In genomic region chrII:13617808-13618207, ce11 we compare ENCODE assay signal across 5 worm cellular contexts.
TF ChIP-seq lines count a peak whose summit lies in the region.

Gene gst-12, minus strand, starts transcription at chrII:13618061.

TF ChIP-seq in whole organism, L1 larva, 84 proteins besides CTCF, POLR2A, EP300 and RAD21:
- TF ChIP-seq nhr-85 (tag; lab: Kevin White, UChicago) (peak; percentile 77), skn-1 (tag; optimal IDR thresholded peaks at IDR 0.05; lab: Kevin White, UChicago) (peak; percentile 86), unc-98 (GFP tag; IDR thresholded peaks at IDR 0.05; lab: Robert Waterston, UW) (no peak), fkh-8 (tag; optimal IDR thresholded peaks at IDR 0.05; lab: Kevin White, UChicago) (peak; percentile 2), hlh-17 (GFP tag; optimal IDR thresholded peaks at IDR 0.05; lab: Kevin White, UChicago; ENCODE audit: borderline replicate concordance) (no peak), nhr-20 (tag; optimal IDR thresholded peaks at IDR 0.05; lab: Kevin White, UChicago) (peak; percentile 71), snu-23 (GFP tag; optimal IDR thresholded peaks at IDR 0.05; lab: Kevin White, UChicago) (peak; percentile 4), nhr-71 (tag; optimal IDR thresholded peaks at IDR 0.05; lab: Kevin White, UChicago) (peak; percentile 29), nhr-19 (GFP tag; conservative IDR thresholded peaks at IDR 0.05; lab: Robert Waterston, UW) (no peak), lin-14 (GFP tag; optimal IDR thresholded peaks at IDR 0.05; lab: Kevin White, UChicago) (peak; percentile 50)
TF ChIP-seq in whole organism, L1 larva: peak in this region for 7.

TF ChIP-seq in whole organism, L2 larva, 48 proteins besides CTCF, POLR2A, EP300 and RAD21:
- TF ChIP-seq ceh-82 (tag; optimal IDR thresholded peaks at IDR 0.05; lab: Kevin White, UChicago), result no peak
- peak; percentile 63 for TF ChIP-seq sma-9 (GFP tag; optimal IDR thresholded peaks at IDR 0.05; lab: Kevin White, UChicago)
- no peak for TF ChIP-seq sma-9 (tag; optimal IDR thresholded peaks at IDR 0.05; lab: Kevin White, UChicago)
- peak; percentile 61 for TF ChIP-seq nhr-21 (tag; optimal IDR thresholded peaks at IDR 0.05; lab: Kevin White, UChicago)

TF ChIP-seq in whole organism, L3 larva, 47 proteins besides CTCF, POLR2A, EP300 and RAD21:
- TF ChIP-seq nhr-43 (tag; optimal IDR thresholded peaks at IDR 0.05; lab: Kevin White, UChicago; ENCODE audit: poor library complexity, severe bottlenecking), result peak; percentile 51
- no peak for TF ChIP-seq mdl-1 (tag; optimal IDR thresholded peaks at IDR 0.05; lab: Kevin White, UChicago)
- TF ChIP-seq fkh-2 (tag; optimal IDR thresholded peaks at IDR 0.05; lab: Kevin White, UChicago), result no peak
- no peak for TF ChIP-seq zag-1 (tag; optimal IDR thresholded peaks at IDR 0.05; lab: Kevin White, UChicago)
- peak; percentile 60 for TF ChIP-seq nhr-23 (tag; optimal IDR thresholded peaks at IDR 0.05; lab: Kevin White, UChicago)
- TF ChIP-seq unc-62 (GFP tag; optimal IDR thresholded peaks at IDR 0.05; lab: Kevin White, UChicago), result no peak
- peak; percentile 29 for TF ChIP-seq nhr-25 (tag; optimal IDR thresholded peaks at IDR 0.05; lab: Kevin White, UChicago)
- no peak for TF ChIP-seq ceh-9 (tag; optimal IDR thresholded peaks at IDR 0.05; lab: Kevin White, UChicago)

TF ChIP-seq in whole organism, L4 larva, 104 proteins besides CTCF, POLR2A, EP300 and RAD21:
- TF ChIP-seq egl-27 (tag; optimal IDR thresholded peaks at IDR 0.05; lab: Kevin White, UChicago) (no peak), aha-1 (tag; lab: Kevin White, UChicago) (peak; percentile 65), unc-62 (GFP tag; optimal IDR thresholded peaks at IDR 0.05 in 1 of 2; lab: Kevin White, UChicago) (peak in 1 of 2 experiments; percentile 68), unc-62 (tag; optimal IDR thresholded peaks at IDR 0.05; lab: Kevin White, UChicago) (no peak), mxl-2 (GFP tag; conservative IDR thresholded peaks at IDR 0.05; lab: Robert Waterston, UW) (no peak), F49E8.2 (tag; optimal IDR thresholded peaks at IDR 0.05; lab: Kevin White, UChicago; ENCODE audit: borderline replicate concordance) (no peak), mdl-1 (tag; optimal IDR thresholded peaks at IDR 0.05; lab: Kevin White, UChicago) (no peak), mxl-3 (GFP tag; optimal IDR thresholded peaks at IDR 0.05; lab: Kevin White, UChicago) (peak; percentile 79), lin-15B (tag; optimal IDR thresholded peaks at IDR 0.05; lab: Kevin White, UChicago) (no peak), Y105C5A.15 (GFP tag; IDR thresholded peaks at IDR 0.05; lab: Robert Waterston, UW) (no peak), nhr-77 (tag; optimal IDR thresholded peaks at IDR 0.05; lab: Kevin White, UChicago) (no peak), cey-2 (tag; optimal IDR thresholded peaks at IDR 0.05; lab: Kevin White, UChicago; ENCODE audit: borderline replicate concordance, insufficient read depth) (no peak), ceh-44 (GFP tag; IDR thresholded peaks at IDR 0.05; lab: Robert Waterston, UW) (no peak), nhr-42 (GFP tag; IDR thresholded peaks at IDR 0.05; lab: Robert Waterston, UW) (no peak)
TF ChIP-seq in whole organism, L4 larva: peak in this region for 3.

TF ChIP-seq in whole organism, mixed stage, embryonic, 35 proteins besides CTCF, POLR2A, EP300 and RAD21:
- TF ChIP-seq unc-62 (GFP tag; optimal IDR thresholded peaks at IDR 0.05; lab: Kevin White, UChicago), result peak; percentile 24
- TF ChIP-seq elt-3 (tag; optimal IDR thresholded peaks at IDR 0.05; lab: Kevin White, UChicago), result no peak

Comparison
In these comparisons a context has a peak if more than half of its experiments do, and no peak if none do; other contexts are left out.
1. Of the 29 proteins assayed by ChIP-seq in both whole organism, L4 larva and whole organism, L1 larva: peak only in whole organism, L4 larva: aha-1; only in whole organism, L1 larva: skn-1; in both: none; in neither: 26; mixed calls (peak in some experiments, not most) for 1.